Worm (Caenorhabditis elegans): Measurements from ENCODE around the gene T13C5.9.

DNA sequence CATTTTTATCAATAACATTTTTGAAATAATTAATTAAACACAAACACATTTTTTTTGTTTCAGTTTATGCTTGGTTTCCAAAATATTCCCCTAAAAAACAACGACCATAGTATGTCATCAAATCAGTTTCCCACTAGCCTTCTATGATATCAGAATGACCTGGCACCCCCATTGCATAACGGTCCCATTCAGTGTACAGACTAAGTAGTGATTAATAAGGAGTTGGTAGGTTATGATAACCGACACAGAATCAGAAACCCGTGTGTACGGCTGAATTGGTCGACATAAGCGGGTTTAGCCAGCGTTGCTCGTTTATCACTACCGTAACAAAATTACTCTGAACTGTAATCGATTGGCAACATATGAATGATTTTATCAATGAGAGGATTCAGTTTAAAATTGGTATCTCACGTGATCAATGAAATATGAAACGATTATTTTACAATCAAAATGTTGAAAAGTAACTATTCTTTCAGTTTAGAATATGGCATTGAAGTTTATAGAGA lies 32.6 kb upstream of the T13C5.9 start:
- no peak for TF ChIP-seq snpc-4 (GFP tag; optimal IDR thresholded peaks at IDR 0.05)
- no peak for TF ChIP-seq snpc-4 (tag; optimal IDR thresholded peaks at IDR 0.05)
- TF ChIP-seq B0035.1 (tag; optimal IDR thresholded peaks at IDR 0.05), result no peak
- no peak for TF ChIP-seq ekl-4 (GFP tag; IDR thresholded peaks at IDR 0.05)
- TF ChIP-seq nfya-2 (GFP tag; IDR thresholded peaks at IDR 0.05), result no peak
- no peak for TF ChIP-seq unc-62 (GFP tag; optimal IDR thresholded peaks at IDR 0.05)
- no peak for TF ChIP-seq pha-4 (tag; optimal IDR thresholded peaks at IDR 0.05)
- TF ChIP-seq lin-54 (GFP tag; optimal IDR thresholded peaks at IDR 0.05), result no peak
